Worm (Caenorhabditis elegans): Measurements from ENCODE around the gene hrg-2.

hrg-2 gene

ce11 chrV:12443754-12444153 lies 33.4 kb upstream of the hrg-2 start, which contains the start of gene pals-39:
pals-39 (minus strand) TSS chrV:12443854.
- TF ChIP-seq lin-13 (tag; optimal IDR thresholded peaks at IDR 0.05) (no peak), unc-120 (tag; optimal IDR thresholded peaks at IDR 0.05; ENCODE audit: poor library complexity, severe bottlenecking) (no peak), nhr-76 (tag; optimal IDR thresholded peaks at IDR 0.05) (no peak), lin-32 (GFP tag; optimal IDR thresholded peaks at IDR 0.05) (no peak), sptf-1 (tag; optimal IDR thresholded peaks at IDR 0.05) (no peak), mab-5 (tag; optimal IDR thresholded peaks at IDR 0.05) (no peak), ceh-83 (GFP tag; optimal IDR thresholded peaks at IDR 0.05) (no peak), bed-3 (GFP tag; optimal IDR thresholded peaks at IDR 0.05) (no peak), tbx-8 (GFP tag; optimal IDR thresholded peaks at IDR 0.05) (no peak), nhr-237 (tag; optimal IDR thresholded peaks at IDR 0.05) (no peak), pha-4 (tag; optimal IDR thresholded peaks at IDR 0.05) (no peak), hlh-1 (tag; optimal IDR thresholded peaks at IDR 0.05) (no peak), flh-1 (GFP tag; optimal IDR thresholded peaks at IDR 0.05) (no peak)

- TF ChIP-seq lsy-2 (tag; optimal IDR thresholded peaks at IDR 0.05) (no peak), unc-62 (GFP tag; optimal IDR thresholded peaks at IDR 0.05) (no peak), sem-2 (GFP tag; optimal IDR thresholded peaks at IDR 0.05) (no peak), tbx-8 (GFP tag; optimal IDR thresholded peaks at IDR 0.05) (no peak), hlh-1 (tag; optimal IDR thresholded peaks at IDR 0.05) (no peak), M03D4.4 (tag; optimal IDR thresholded peaks at IDR 0.05) (no peak), elt-1 (tag; optimal IDR thresholded peaks at IDR 0.05; ENCODE audit: borderline replicate concordance, insufficient read depth) (no peak), nhr-76 (tag; optimal IDR thresholded peaks at IDR 0.05) (no peak)
Measured at ce11 chrV:12441420-12441819, 31.1 kb upstream of the hrg-2 start, which contains the start of gene pals-37. pals-37 (minus strand) TSS chrV:12441520.

- TF ChIP-seq cnd-1 (tag; optimal IDR thresholded peaks at IDR 0.05) (no peak), sptf-1 (tag; optimal IDR thresholded peaks at IDR 0.05) (no peak)
Measured at ce11 chrV:12433717-12434116, 23.4 kb upstream of the hrg-2 start, which contains the start of gene srh-25. srh-25 (minus strand) TSS chrV:12433817.

- TF ChIP-seq ces-1 (GFP tag; optimal IDR thresholded peaks at IDR 0.05) = no peak
- TF ChIP-seq hlh-1 (tag; optimal IDR thresholded peaks at IDR 0.05) = no peak
- TF ChIP-seq elt-1 (tag; optimal IDR thresholded peaks at IDR 0.05; ENCODE audit: borderline replicate concordance, insufficient read depth) = no peak
- TF ChIP-seq nhr-237 (tag; optimal IDR thresholded peaks at IDR 0.05) = no peak
- no peak for TF ChIP-seq sptf-1 (tag; optimal IDR thresholded peaks at IDR 0.05)
- TF ChIP-seq snpc-4 (tag; optimal IDR thresholded peaks at IDR 0.05) = no peak
- TF ChIP-seq ztf-11 (tag; optimal IDR thresholded peaks at IDR 0.05) = no peak
- TF ChIP-seq mls-2 (tag; optimal IDR thresholded peaks at IDR 0.05) = no peak
- no peak for TF ChIP-seq unc-120 (tag; optimal IDR thresholded peaks at IDR 0.05; ENCODE audit: poor library complexity, severe bottlenecking)
- no peak for TF ChIP-seq nhr-28 (tag; optimal IDR thresholded peaks at IDR 0.05)
- TF ChIP-seq blmp-1 (tag; optimal IDR thresholded peaks at IDR 0.05) = no peak
- no peak for TF ChIP-seq ceh-43 (GFP tag; optimal IDR thresholded peaks at IDR 0.05)
- no peak for TF ChIP-seq tbx-8 (GFP tag; optimal IDR thresholded peaks at IDR 0.05)
Measured at ce11 chrV:12433105-12433504, 22.8 kb upstream of the hrg-2 start.

- no peak for TF ChIP-seq ceh-43 (GFP tag; optimal IDR thresholded peaks at IDR 0.05)
- no peak for TF ChIP-seq nhr-2 (tag; optimal IDR thresholded peaks at IDR 0.05)
- no peak for TF ChIP-seq elt-3 (tag; optimal IDR thresholded peaks at IDR 0.05)
- no peak for TF ChIP-seq blmp-1 (tag; optimal IDR thresholded peaks at IDR 0.05)
- TF ChIP-seq mep-1 (tag; optimal IDR thresholded peaks at IDR 0.05) = no peak
- no peak for TF ChIP-seq nhr-28 (tag; optimal IDR thresholded peaks at IDR 0.05)
- TF ChIP-seq lin-13 (tag; optimal IDR thresholded peaks at IDR 0.05) = no peak
- TF ChIP-seq ceh-83 (GFP tag; optimal IDR thresholded peaks at IDR 0.05) = no peak
- TF ChIP-seq ztf-11 (tag; optimal IDR thresholded peaks at IDR 0.05) = no peak
- TF ChIP-seq cnd-1 (tag; optimal IDR thresholded peaks at IDR 0.05) = no peak
- TF ChIP-seq unc-62 (GFP tag; optimal IDR thresholded peaks at IDR 0.05) = no peak
- TF ChIP-seq ceh-39 (tag; optimal IDR thresholded peaks at IDR 0.05) = no peak
- no peak for TF ChIP-seq nhr-237 (tag; optimal IDR thresholded peaks at IDR 0.05)
- no peak for TF ChIP-seq hlh-1 (tag; optimal IDR thresholded peaks at IDR 0.05)
- no peak for TF ChIP-seq sptf-1 (tag; optimal IDR thresholded peaks at IDR 0.05)
- TF ChIP-seq zip-8 (tag; optimal IDR thresholded peaks at IDR 0.05) = no peak
- TF ChIP-seq tbx-8 (GFP tag; optimal IDR thresholded peaks at IDR 0.05) = no peak
- no peak for TF ChIP-seq ham-2 (GFP tag; optimal IDR thresholded peaks at IDR 0.05)
Measured at ce11 chrV:12432111-12432510, 21.8 kb upstream of the hrg-2 start, which contains the start of gene C54D10.13. C54D10.13 (minus strand) TSS chrV:12432289.
